Fruit fly (Drosophila melanogaster) Kc167 (cell line): ENCODE data around the gene CG43220.

ENCODE experiments used
- Myc ChIP-seq: fragments of >200 bp; optimal IDR thresholded peaks from 2 replicates; lab custom pipeline; 2017; ENCODE audit warnings: missing external identifiers
- Sin3A ChIP-seq: fragments of >200 bp; optimal IDR thresholded peaks from 2 replicates; lab custom pipeline; 2018; ENCODE audit warnings: missing external identifiers
- h ChIP-seq: fragments of >200 bp; optimal IDR thresholded peaks from 3 replicates; lab custom pipeline; 2018; ENCODE audit warnings: missing external identifiers
- insv ChIP-seq: fragments of >200 bp; optimal IDR thresholded peaks from 3 replicates; lab custom pipeline; 2018; ENCODE audit warnings: missing external identifiers
- psq ChIP-seq: fragments of >200 bp; optimal IDR thresholded peaks from 2 replicates; lab custom pipeline; 2017; ENCODE audit warnings: missing external identifiers
- ttk ChIP-seq: sonication (Bioruptor generic); optimal IDR thresholded peaks from 2 replicates; lab custom pipeline; 2017; ENCODE audit warnings: missing external identifiers

Gene CG43220

dm6 chr2L:17498721-17499120 is 12.4 kb downstream of the CG43220 start, which contains the start of gene CG15142:
CG15142 (minus strand) TSS chr2L:17498821.
- TF ChIP-seq Myc (lab: Kevin White, UChicago) (no peak), h (no peak), psq (lab: Kevin White, UChicago) (no peak), insv (lab: Kevin White, UChicago) (no peak), ttk (lab: Kevin White, UChicago) (no peak), Sin3A (lab: Kevin White, UChicago) (no peak)

DNA sequence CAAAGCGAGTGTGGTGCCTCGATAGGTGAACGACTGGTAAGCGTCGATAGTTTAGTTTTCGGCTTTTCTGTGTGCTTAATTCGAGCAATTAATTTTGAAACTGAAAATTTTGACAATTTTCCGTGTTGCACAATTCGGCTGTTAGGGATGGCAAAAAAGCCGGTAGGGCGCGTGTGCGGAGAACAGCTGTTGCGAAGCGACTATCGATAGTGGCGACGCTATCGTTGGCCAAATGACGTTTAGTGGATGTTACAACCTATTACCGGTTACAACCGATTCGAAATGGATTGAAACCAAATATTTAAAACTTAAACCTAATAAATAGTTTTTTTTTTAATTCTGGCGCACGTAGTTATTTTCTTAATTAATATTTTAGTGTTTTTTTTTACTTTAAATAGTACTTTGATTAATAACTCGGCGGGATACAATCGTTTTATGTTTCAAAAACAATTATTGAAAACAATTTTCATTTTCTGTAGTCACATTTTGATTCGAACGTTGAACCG is 14.6 kb downstream of the CG43220 start, which contains the start of the genes mEFTs and Dhc36C:
Gene mEFTs, minus strand, starts transcription at position 161 of the 506 bp plus-strand sequence.
Gene Dhc36C, plus strand, starts transcription at position 456 of the 506 bp plus-strand sequence.
- no peak for TF ChIP-seq ttk (lab: Kevin White, UChicago)
- no peak for TF ChIP-seq Sin3A (lab: Kevin White, UChicago)
- no peak for TF ChIP-seq insv (lab: Kevin White, UChicago)
- no peak for TF ChIP-seq h
- no peak for TF ChIP-seq Myc (lab: Kevin White, UChicago)
- no peak for TF ChIP-seq psq (lab: Kevin White, UChicago)

DNA sequence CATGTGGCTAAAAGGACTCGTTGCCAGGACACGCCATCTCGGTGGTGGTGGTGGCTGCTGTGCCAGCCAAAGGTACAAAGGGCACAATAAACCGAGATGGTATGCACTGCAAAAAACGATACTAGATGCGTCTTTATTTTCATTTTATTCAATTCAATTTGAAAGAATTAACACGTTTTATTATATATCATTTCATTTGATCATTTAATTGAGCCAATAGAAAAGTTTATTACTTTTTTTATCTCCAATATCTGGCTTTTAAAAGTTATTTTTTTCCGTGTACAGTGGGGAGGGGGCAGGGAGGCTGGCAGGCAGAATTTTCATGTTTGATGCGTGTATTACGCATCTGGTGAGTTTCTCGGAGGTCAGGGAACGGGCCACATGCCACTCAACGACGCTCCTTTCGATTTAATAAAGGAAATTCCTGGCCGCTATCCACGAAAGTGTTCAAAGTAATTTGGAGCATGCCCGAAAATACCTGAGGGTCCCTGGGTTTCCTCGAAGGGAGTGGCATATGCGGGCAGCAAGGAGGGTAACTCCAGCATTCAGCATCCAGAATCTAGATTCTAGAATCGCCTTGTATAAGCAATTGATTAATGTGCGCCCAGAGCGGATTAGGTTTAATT is 27.8 kb downstream of the CG43220 start:
- TF ChIP-seq insv (lab: Kevin White, UChicago) (no peak), ttk (lab: Kevin White, UChicago) (no peak), h (no peak), Sin3A (lab: Kevin White, UChicago) (no peak), Myc (lab: Kevin White, UChicago) (no peak), psq (lab: Kevin White, UChicago) (no peak)

DNA sequence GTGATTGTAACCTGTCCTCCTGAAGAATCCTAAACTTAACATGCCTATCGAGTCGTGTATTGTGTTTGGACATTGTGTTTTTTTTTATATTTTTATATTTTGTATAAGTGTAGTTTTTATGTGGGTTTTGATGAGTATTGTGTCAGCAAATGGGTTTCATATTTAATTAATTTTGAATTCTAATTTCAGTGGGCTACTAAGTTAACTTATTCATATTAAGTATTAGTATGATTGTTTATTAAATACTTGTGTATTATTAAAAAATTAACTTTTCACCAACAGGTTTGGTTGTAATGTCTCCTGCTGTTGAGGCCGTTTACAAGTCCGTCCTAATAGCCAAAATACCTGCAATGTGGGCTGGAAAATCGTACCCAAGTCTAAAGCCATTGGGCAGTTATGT is 38.1 kb downstream of the CG43220 start, which contains the start of gene CG15143:
Gene CG15143, minus strand, starts transcription at position 101 of the 400 bp plus-strand sequence.
- TF ChIP-seq psq (lab: Kevin White, UChicago) (no peak), Myc (lab: Kevin White, UChicago) (no peak), insv (lab: Kevin White, UChicago) (no peak), h (no peak), Sin3A (lab: Kevin White, UChicago) (no peak), ttk (lab: Kevin White, UChicago) (no peak)

- no peak for TF ChIP-seq Myc (lab: Kevin White, UChicago)
- no peak for TF ChIP-seq psq (lab: Kevin White, UChicago)
Measured at dm6 chr2L:17529022-17529421, 42.7 kb downstream of the CG43220 start, which contains the start of gene CG15144. CG15144 (minus strand) TSS chr2L:17529122.

dm6 chr2L:17532134-17532533 is 45.8 kb downstream of the CG43220 start, which contains the start of gene CG15145:
CG15145 (minus strand) TSS chr2L:17532234.
- no peak for TF ChIP-seq Myc (lab: Kevin White, UChicago)
- TF ChIP-seq h, result no peak
- TF ChIP-seq ttk (lab: Kevin White, UChicago), result no peak
- no peak for TF ChIP-seq Sin3A (lab: Kevin White, UChicago)
- TF ChIP-seq psq (lab: Kevin White, UChicago), result no peak
- no peak for TF ChIP-seq insv (lab: Kevin White, UChicago)

- TF ChIP-seq insv (lab: Kevin White, UChicago) (no peak), ttk (lab: Kevin White, UChicago) (no peak), Myc (lab: Kevin White, UChicago) (no peak), psq (lab: Kevin White, UChicago) (no peak), Sin3A (lab: Kevin White, UChicago) (no peak), h (no peak)
Measured at dm6 chr2L:17533794-17534193, 47.4 kb downstream of the CG43220 start.
